Fruit fly (Drosophila melanogaster): ENCODE data around the gene CG1113.

Gene CG1113

dm6 chr3R:5211901-5212758, 40.8 kb upstream of the CG1113 start (continued):
- TF ChIP-seq HmgZ (tag; optimal IDR thresholded peaks at IDR 0.05), result no peak
- TF ChIP-seq bowl (GFP tag; IDR thresholded peaks at IDR 0.05), result no peak
- no peak for TF ChIP-seq Dbx (GFP tag; IDR thresholded peaks at IDR 0.05)
- peak; percentile 82 for TF ChIP-seq vfl (GFP tag; optimal IDR thresholded peaks at IDR 0.05)
- TF ChIP-seq eve (GFP tag; optimal IDR thresholded peaks at IDR 0.05), result peak; percentile 87 to 88
- TF ChIP-seq unc-4 (GFP tag; IDR thresholded peaks at IDR 0.05; ENCODE audit: partially characterized antibody), result no peak
- TF ChIP-seq CG17186 (GFP tag; optimal IDR thresholded peaks at IDR 0.05), result peak; percentile 14
- TF ChIP-seq CG6854 (GFP tag; optimal IDR thresholded peaks at IDR 0.05), result no peak
- TF ChIP-seq Dip2 (GFP tag; IDR thresholded peaks at IDR 0.05), result no peak
- TF ChIP-seq CG7963 (GFP tag; IDR thresholded peaks at IDR 0.05; ENCODE audit: partially characterized antibody), result no peak
- TF ChIP-seq Dip3 (GFP tag; optimal IDR thresholded peaks at IDR 0.05), result peak; percentile 18
- no peak for TF ChIP-seq CG6175 (GFP tag; IDR thresholded peaks at IDR 0.05)
- TF ChIP-seq Jarid2 (GFP tag; optimal IDR thresholded peaks at IDR 0.05), result peak; percentile 13
- TF ChIP-seq Max (GFP tag; optimal IDR thresholded peaks at IDR 0.05), result peak; percentile 53
- peak; percentile 74 for TF ChIP-seq tio (GFP tag; optimal IDR thresholded peaks at IDR 0.05)
- TF ChIP-seq Dp (GFP tag; optimal IDR thresholded peaks at IDR 0.05), result no peak
- peak; percentile 90 for TF ChIP-seq gem (tag; optimal IDR thresholded peaks at IDR 0.05)
- TF ChIP-seq usp (GFP tag; optimal IDR thresholded peaks at IDR 0.05), result no peak
- peak; percentile 79 for TF ChIP-seq Side (GFP tag; optimal IDR thresholded peaks at IDR 0.05)
- TF ChIP-seq chif (GFP tag; optimal IDR thresholded peaks at IDR 0.05), result peak; percentile 77 to 93
- TF ChIP-seq run (tag; optimal IDR thresholded peaks at IDR 0.05), result no peak
- peak; percentile 53 for TF ChIP-seq trh (GFP tag; optimal IDR thresholded peaks at IDR 0.05)
- TF ChIP-seq ranshi (GFP tag; IDR thresholded peaks at IDR 0.05), result peak; percentile 59; the same call in 1 of the 2 replicates
- TF ChIP-seq CG17802 (tag; optimal IDR thresholded peaks at IDR 0.05), result peak; percentile 51
- TF ChIP-seq Nf-YB (GFP tag; optimal IDR thresholded peaks at IDR 0.05), result peak; percentile 63
- TF ChIP-seq CG12071 (GFP tag; optimal IDR thresholded peaks at IDR 0.05), result no peak
- peak; percentile 52 for TF ChIP-seq CG18599 (GFP tag; optimal IDR thresholded peaks at IDR 0.05)
- no peak for TF ChIP-seq CG15269 (tag; optimal IDR thresholded peaks at IDR 0.05)
- no peak for TF ChIP-seq CTCF (GFP tag; optimal IDR thresholded peaks at IDR 0.05)
- no peak for TF ChIP-seq ase (GFP tag; IDR thresholded peaks at IDR 0.05)
- TF ChIP-seq CG13894 (tag; optimal IDR thresholded peaks at IDR 0.05), result no peak
- TF ChIP-seq HLH54F (GFP tag; optimal IDR thresholded peaks at IDR 0.05), result peak; percentile 40
- peak; percentile 78 for TF ChIP-seq CG7556 (GFP tag; optimal IDR thresholded peaks at IDR 0.05)
- no peak for TF ChIP-seq crol (GFP tag; IDR thresholded peaks at IDR 0.05)
- no peak for TF ChIP-seq sob (GFP tag; IDR thresholded peaks at IDR 0.05)
- peak; percentile 32; the same call in 1 of the 2 replicates for TF ChIP-seq CG14667 (GFP tag; IDR thresholded peaks at IDR 0.05)
- peak; percentile 52 for TF ChIP-seq CG7745 (tag; optimal IDR thresholded peaks at IDR 0.05)
- peak; percentile 68 for TF ChIP-seq CG12219 (GFP tag; optimal IDR thresholded peaks at IDR 0.05)
- TF ChIP-seq al (GFP tag; IDR thresholded peaks at IDR 0.05), result no peak
- peak; percentile 45 for TF ChIP-seq kay (GFP tag; optimal IDR thresholded peaks at IDR 0.05)
- no peak; the same call in 1 of the 2 replicates for TF ChIP-seq ro (GFP tag; IDR thresholded peaks at IDR 0.05)
- peak; percentile 85 for TF ChIP-seq CG4424 (GFP tag; optimal IDR thresholded peaks at IDR 0.05)
- TF ChIP-seq CG14710 (tag; optimal IDR thresholded peaks at IDR 0.05), result peak; percentile 94
- no peak for TF ChIP-seq br (optimal IDR thresholded peaks at IDR 0.05)
- TF ChIP-seq CG2712 (tag; optimal IDR thresholded peaks at IDR 0.05), result peak; percentile 95
- no peak for TF ChIP-seq schlank (tag; optimal IDR thresholded peaks at IDR 0.05)
- TF ChIP-seq fd64A (GFP tag; optimal IDR thresholded peaks at IDR 0.05), result no peak
- TF ChIP-seq CG13624 (GFP tag; optimal IDR thresholded peaks at IDR 0.05), result peak; percentile 58
- TF ChIP-seq cwo (GFP tag; optimal IDR thresholded peaks at IDR 0.05), result no peak
- no peak for TF ChIP-seq Hr39 (optimal IDR thresholded peaks at IDR 0.05)
- TF ChIP-seq dm (GFP tag; optimal IDR thresholded peaks at IDR 0.05), result peak; percentile 53

All from whole organism, embryonic.